Worm (Caenorhabditis elegans) whole organism, L4 larva: Measurements from ENCODE around the gene fust-1.
A peak's percentile ranks its signal among the peaks of the same experiment; 100 is the strongest.

Experiments used
- D1046.2 ChIP-seq: fragments of 200-800 bp; sonication (Bioruptor generic); IDR thresholded peaks from 2 replicates; pipeline ENCODE4 v1.3.6; 2022; ENCODE audit warnings: missing genetic modification characterization, missing compliant biosample characterization
- F37D6.2 ChIP-seq: sonication (generic microtip); optimal IDR thresholded peaks from 2 replicates; lab custom pipeline; 2016; ENCODE audit warnings: mild to moderate bottlenecking, missing genetic modification characterization, missing compliant biosample characterization
- F49E8.2 ChIP-seq: sonication (generic microtip); optimal IDR thresholded peaks from 2 replicates; lab custom pipeline; 2016; ENCODE audit warnings: missing compliant biosample characterization, mild to moderate bottlenecking, missing genetic modification characterization, borderline replicate concordance
- R02D3.7 ChIP-seq: fragments of 150-350 bp; sonication (generic microtip); optimal IDR thresholded peaks from 3 replicates; lab custom pipeline; 2014; ENCODE audit warnings: missing biosample characterization, missing genetic modification characterization
- Y105C5A.15 ChIP-seq: fragments of 200-800 bp; sonication (Bioruptor generic); IDR thresholded peaks from 2 replicates; pipeline ENCODE4 v1.3.6; 2022; ENCODE audit warnings: missing genetic modification characterization, missing compliant biosample characterization
- Y5F2A.4 ChIP-seq: fragments of 200-800 bp; sonication (Bioruptor generic); optimal IDR thresholded peaks from 2 replicates; lab custom pipeline; 2018; ENCODE audit warnings: mild to moderate bottlenecking, missing genetic modification characterization, missing compliant biosample characterization
- ZK337.2 ChIP-seq: fragments of 200-800 bp; sonication (Bioruptor generic); IDR thresholded peaks from 2 replicates; pipeline ENCODE4 v1.3.6; 2022; ENCODE audit warnings: missing genetic modification reagents, missing genetic modification characterization, missing compliant biosample characterization
- ZK546.5 ChIP-seq, 2 experiments: sonication (generic microtip); optimal IDR thresholded peaks; 2 replicates each; lab custom pipeline; 2017; ENCODE audit warnings: missing biosample characterization in 2 of 2, missing genetic modification characterization in 2 of 2
- aly-2 ChIP-seq: sonication (generic microtip); optimal IDR thresholded peaks from 2 replicates; lab custom pipeline; 2018; ENCODE audit warnings: missing biosample characterization, missing genetic modification characterization
- arid-1 ChIP-seq: fragments of 200-800 bp; sonication (Bioruptor generic); conservative IDR thresholded peaks from 2 replicates; pipeline ENCODE4 v1.3.6; 2022; ENCODE audit warnings: missing genetic modification reagents, missing genetic modification characterization, missing compliant biosample characterization
- attf-4 ChIP-seq: sonication (generic microtip); optimal IDR thresholded peaks from 3 replicates; lab custom pipeline; 2017; ENCODE audit warnings: missing biosample characterization, missing genetic modification characterization
- ceh-20 ChIP-seq: fragments of 200-800 bp; sonication (Bioruptor generic); IDR thresholded peaks from 2 replicates; pipeline ENCODE4 v1.3.6; 2022; ENCODE audit warnings: missing genetic modification reagents, missing genetic modification characterization, missing compliant biosample characterization
- ceh-28 ChIP-seq: fragments of 150-350 bp; optimal IDR thresholded peaks from 2 replicates; lab custom pipeline; 2014; ENCODE audit warnings: missing biosample characterization, missing genetic modification reagents, missing genetic modification characterization
- ceh-82 ChIP-seq: sonication (generic microtip); optimal IDR thresholded peaks from 2 replicates; lab custom pipeline; 2017; ENCODE audit warnings: missing biosample characterization, missing genetic modification characterization
- ces-1 ChIP-seq: fragments of 150-350 bp; sonication (generic microtip); optimal IDR thresholded peaks from 4 replicates; lab custom pipeline; 2014; ENCODE audit warnings: missing biosample characterization, missing genetic modification reagents, missing genetic modification characterization
- daf-16 ChIP-seq, 3 experiments: sonication (generic microtip); optimal IDR thresholded peaks; 2 replicates each; lab custom pipeline; 2016 to 2017; ENCODE audit warnings: missing genetic modification characterization in 3 of 3, missing genetic modification reagents in 3 of 3, mild to moderate bottlenecking in 2 of 3, missing compliant biosample characterization in 2 of 3, missing biosample characterization in 1 of 3, moderate library complexity in 1 of 3
- dmd-6 ChIP-seq: fragments of 200-800 bp; sonication (Bioruptor generic); IDR thresholded peaks from 2 replicates; pipeline ENCODE4 v1.3.6; 2022; ENCODE audit warnings: missing genetic modification reagents, missing genetic modification characterization, missing compliant biosample characterization
- dmd-8 ChIP-seq: fragments of 200-800 bp; sonication (Bioruptor generic); IDR thresholded peaks from 2 replicates; pipeline ENCODE4 v1.3.6; 2022; ENCODE audit warnings: missing genetic modification characterization, missing compliant biosample characterization
- dpl-1 ChIP-seq: fragments of 150-350 bp; optimal IDR thresholded peaks from 2 replicates; lab custom pipeline; 2014; ENCODE audit warnings: missing biosample characterization, missing genetic modification reagents, missing genetic modification characterization
- duxl-1 ChIP-seq: sonication (generic microtip); optimal IDR thresholded peaks from 2 replicates; lab custom pipeline; 2016; ENCODE audit warnings: mild to moderate bottlenecking, missing genetic modification characterization, moderate library complexity, missing compliant biosample characterization; ENCODE audit not compliant: poor library complexity
- dve-1 ChIP-seq: sonication (generic microtip); optimal IDR thresholded peaks from 2 replicates; lab custom pipeline; 2017; ENCODE audit warnings: antibody characterized with exemption, mild to moderate bottlenecking, missing genetic modification characterization, missing compliant biosample characterization; ENCODE audit not compliant: insufficient read depth
- egl-27 ChIP-seq: sonication (generic microtip); optimal IDR thresholded peaks from 3 replicates; lab custom pipeline; 2017; ENCODE audit warnings: missing biosample characterization, missing genetic modification reagents, missing genetic modification characterization
- egl-43 ChIP-seq: fragments of 200-800 bp; sonication (Bioruptor generic); IDR thresholded peaks from 2 replicates; pipeline ENCODE4 v1.3.6; 2022; ENCODE audit warnings: missing genetic modification reagents, missing genetic modification characterization, missing compliant biosample characterization
- gei-8 ChIP-seq: fragments of 200-800 bp; sonication (Bioruptor generic); optimal IDR thresholded peaks from 2 replicates; lab custom pipeline; 2018; ENCODE audit warnings: mild to moderate bottlenecking, missing genetic modification characterization, missing compliant biosample characterization
- hlh-11 ChIP-seq: fragments of 200-800 bp; sonication (Bioruptor generic); optimal IDR thresholded peaks from 2 replicates; lab custom pipeline; 2018; ENCODE audit warnings: mild to moderate bottlenecking, missing genetic modification characterization, missing compliant biosample characterization
- hmg-1.1 ChIP-seq: fragments of 200-800 bp; sonication (Bioruptor generic); IDR thresholded peaks from 2 replicates; pipeline ENCODE4 v1.3.6; 2022; ENCODE audit warnings: missing genetic modification reagents, missing genetic modification characterization, missing compliant biosample characterization
- lin-15B ChIP-seq: fragments of 150-350 bp; sonication (generic microtip); optimal IDR thresholded peaks from 3 replicates; lab custom pipeline; 2014; ENCODE audit warnings: missing biosample characterization, missing genetic modification characterization
- lin-38 ChIP-seq: fragments of 200-800 bp; sonication (Bioruptor generic); IDR thresholded peaks from 2 replicates; pipeline ENCODE4 v1.3.6; 2022; ENCODE audit warnings: missing genetic modification reagents, missing genetic modification characterization, missing compliant biosample characterization
- lir-3 ChIP-seq: sonication (generic microtip); optimal IDR thresholded peaks from 2 replicates; lab custom pipeline; 2016; ENCODE audit warnings: mild to moderate bottlenecking, missing genetic modification characterization, missing compliant biosample characterization
- madf-5 ChIP-seq, 2 experiments: fragments of 200-800 bp; sonication (Bioruptor generic); IDR thresholded peaks; 2 replicates each; pipeline ENCODE4 v1.3.6; 2022; ENCODE audit warnings: missing compliant biosample characterization in 2 of 2, missing genetic modification characterization in 2 of 2
- mes-2 ChIP-seq: sonication (generic microtip); optimal IDR thresholded peaks from 2 replicates; lab custom pipeline; 2016; ENCODE audit warnings: missing genotype, mild to moderate bottlenecking, missing genetic modification characterization, missing compliant biosample characterization; ENCODE audit not compliant: poor library complexity, severe bottlenecking
- nhr-28 ChIP-seq: fragments of 150-350 bp; optimal IDR thresholded peaks from 2 replicates; lab custom pipeline; 2014; ENCODE audit warnings: missing biosample characterization, missing genetic modification characterization
- nhr-41 ChIP-seq: fragments of 200-800 bp; sonication (Bioruptor generic); IDR thresholded peaks from 2 replicates; pipeline ENCODE4 v1.3.6; 2022; ENCODE audit warnings: missing genetic modification reagents, missing genetic modification characterization, missing compliant biosample characterization
- nhr-48 ChIP-seq: sonication (generic microtip); optimal IDR thresholded peaks from 2 replicates; lab custom pipeline; 2016; ENCODE audit warnings: mild to moderate bottlenecking, missing genetic modification characterization, missing compliant biosample characterization
- nhr-6 ChIP-seq: fragments of 150-350 bp; optimal IDR thresholded peaks from 2 replicates; lab custom pipeline; 2014; ENCODE audit warnings: missing biosample characterization, missing genetic modification characterization
- nhr-77 ChIP-seq: fragments of 150-350 bp; optimal IDR thresholded peaks from 2 replicates; lab custom pipeline; 2014; ENCODE audit warnings: missing biosample characterization, missing genetic modification characterization
- php-3 ChIP-seq: fragments of 200-800 bp; sonication (Bioruptor generic); IDR thresholded peaks from 2 replicates; pipeline ENCODE4 v1.3.6; 2022; ENCODE audit warnings: missing genetic modification reagents, missing genetic modification characterization, missing compliant biosample characterization
- rbr-2 ChIP-seq: sonication (generic microtip); optimal IDR thresholded peaks from 2 replicates; lab custom pipeline; 2016; ENCODE audit warnings: missing genotype, missing genetic modification characterization, missing compliant biosample characterization
- sdz-12 ChIP-seq: fragments of 200-800 bp; sonication (Bioruptor generic); optimal IDR thresholded peaks from 2 replicates; lab custom pipeline; 2018; ENCODE audit warnings: mild to moderate bottlenecking, missing genetic modification characterization, missing compliant biosample characterization
- set-16 ChIP-seq: fragments of 200-800 bp; sonication (Bioruptor generic); IDR thresholded peaks from 2 replicates; pipeline ENCODE4 v1.3.6; 2022; ENCODE audit warnings: missing genetic modification reagents, missing genetic modification characterization, missing compliant biosample characterization
- snpc-4 ChIP-seq: fragments of 150-350 bp; optimal IDR thresholded peaks from 2 replicates; lab custom pipeline; 2014; ENCODE audit warnings: missing biosample characterization, missing genetic modification characterization
- spr-1 ChIP-seq: sonication (generic microtip); optimal IDR thresholded peaks from 2 replicates; lab custom pipeline; 2016; ENCODE audit warnings: mild to moderate bottlenecking, missing genetic modification characterization, missing compliant biosample characterization
- spr-3 ChIP-seq: fragments of 200-800 bp; sonication (Bioruptor generic); optimal IDR thresholded peaks from 2 replicates; lab custom pipeline; 2018; ENCODE audit warnings: mild to moderate bottlenecking, missing genetic modification characterization, missing compliant biosample characterization
- tra-1 ChIP-seq: fragments of 200-800 bp; sonication (Bioruptor generic); IDR thresholded peaks from 2 replicates; pipeline ENCODE4 v1.3.6; 2022; ENCODE audit warnings: missing genetic modification reagents, missing genetic modification characterization, missing compliant biosample characterization
- unc-130 ChIP-seq: sonication (generic microtip); optimal IDR thresholded peaks from 2 replicates; lab custom pipeline; 2016; ENCODE audit warnings: missing genetic modification reagents, missing genetic modification characterization, missing compliant biosample characterization
- unc-39 ChIP-seq: sonication (generic microtip); optimal IDR thresholded peaks from 2 replicates; lab custom pipeline; 2017; ENCODE audit warnings: missing biosample characterization, missing genetic modification characterization
- zfp-2 ChIP-seq: sonication (generic microtip); optimal IDR thresholded peaks from 2 replicates; lab custom pipeline; 2016; ENCODE audit warnings: mild to moderate bottlenecking, missing genetic modification characterization, missing compliant biosample characterization
- zip-2 ChIP-seq: fragments of 150-350 bp; optimal IDR thresholded peaks from 2 replicates; lab custom pipeline; 2014; ENCODE audit warnings: missing biosample characterization, missing genetic modification characterization
- ztf-7 ChIP-seq: fragments of 150-350 bp; optimal IDR thresholded peaks from 2 replicates; lab custom pipeline; 2014; ENCODE audit warnings: missing biosample characterization, missing genetic modification characterization

The fust-1 gene

DNA sequence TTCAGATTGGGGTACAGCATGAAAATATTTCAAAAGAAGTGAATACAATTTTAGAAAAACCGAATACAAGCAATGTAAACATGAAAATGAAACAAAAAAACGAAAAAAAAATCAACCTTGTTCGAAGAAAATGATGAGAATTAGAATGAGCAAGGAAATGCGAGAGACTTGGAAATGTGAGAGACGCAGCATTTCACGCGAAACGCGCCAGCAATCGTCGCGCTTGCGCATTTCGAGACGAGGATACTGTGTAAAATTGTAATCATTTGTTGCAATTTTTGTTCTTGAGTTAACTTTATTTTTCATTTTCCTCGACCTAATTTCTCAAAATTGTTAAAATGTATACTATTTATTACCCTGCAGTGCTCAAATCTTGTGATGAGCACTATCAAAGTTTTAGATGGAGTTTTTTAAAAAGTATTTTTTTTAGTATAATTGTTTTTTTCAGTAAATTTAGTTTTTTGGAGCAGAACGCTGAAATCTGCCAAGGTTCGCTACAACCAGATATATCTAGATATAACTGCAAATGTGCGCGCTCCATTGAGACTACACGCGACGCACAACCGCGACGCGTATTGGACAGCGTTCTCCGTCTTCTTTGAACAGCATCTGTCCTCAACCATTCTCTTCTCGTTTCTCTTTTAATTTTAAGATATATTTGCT, at the start of gene fust-1:
Gene fust-1, plus strand, starts transcription at position 613 of the 663 bp plus-strand sequence.
- peak; percentile 84 for TF ChIP-seq ztf-7
- no peak for TF ChIP-seq ceh-82 (tag; lab: Kevin White, UChicago)
- TF ChIP-seq hlh-11 (tag; lab: Kevin White, UChicago), result peak; percentile 95
- TF ChIP-seq daf-16 (GFP tag; optimal IDR thresholded peaks at IDR 0.05; lab: Kevin White, UChicago), result peak in 1 of 2 experiments; percentile 89
- peak; percentile 67 for TF ChIP-seq daf-16 (tag; optimal IDR thresholded peaks at IDR 0.05; lab: Kevin White, UChicago)
- peak; percentile 65 for TF ChIP-seq gei-8
- peak; percentile 44 for TF ChIP-seq unc-130 (GFP tag; lab: Kevin White, UChicago)
- TF ChIP-seq aly-2 (tag; lab: Kevin White, UChicago), result no peak
- TF ChIP-seq lin-38 (GFP tag; lab: Robert Waterston, UW), result peak; percentile 96
- TF ChIP-seq hmg-1.1 (GFP tag; lab: Robert Waterston, UW), result peak; percentile 94
- TF ChIP-seq unc-39, result no peak
- TF ChIP-seq egl-27 (tag; lab: Kevin White, UChicago), result no peak
- TF ChIP-seq ZK546.5 (tag; optimal IDR thresholded peaks at IDR 0.05; lab: Kevin White, UChicago), result peak in 1 of 2 experiments; percentile 64
- TF ChIP-seq F49E8.2 (tag; lab: Kevin White, UChicago), result peak; percentile 90
- peak; percentile 74; the same call in 1 of the 2 replicates for TF ChIP-seq D1046.2
- no peak for TF ChIP-seq sdz-12 (GFP tag; lab: Kevin White, UChicago)
- TF ChIP-seq madf-5 (GFP tag; IDR thresholded peaks at IDR 0.05; lab: Robert Waterston, UW), result no peak
- peak; percentile 85 for TF ChIP-seq nhr-6 (tag; lab: Kevin White, UChicago)
- peak; percentile 76 for TF ChIP-seq zip-2 (tag; lab: Kevin White, UChicago)
- peak; percentile 97 for TF ChIP-seq dve-1 (tag; lab: Kevin White, UChicago)
- TF ChIP-seq F37D6.2 (tag; lab: Kevin White, UChicago), result peak; percentile 86
- TF ChIP-seq egl-43 (GFP tag; lab: Robert Waterston, UW), result peak; percentile 88
- TF ChIP-seq dpl-1 (GFP tag; lab: Kevin White, UChicago), result peak; percentile 90
- TF ChIP-seq nhr-77 (tag; lab: Kevin White, UChicago), result peak; percentile 85
- peak; percentile 93 for TF ChIP-seq spr-1 (tag; lab: Kevin White, UChicago)
- TF ChIP-seq tra-1 (GFP tag; lab: Robert Waterston, UW), result peak; percentile 91
- no peak for TF ChIP-seq R02D3.7
- TF ChIP-seq duxl-1 (tag; lab: Kevin White, UChicago), result peak; percentile 92
- TF ChIP-seq attf-4 (tag; lab: Kevin White, UChicago), result no peak
- TF ChIP-seq spr-3 (GFP tag; lab: Kevin White, UChicago), result peak; percentile 81
- peak; percentile 96 for TF ChIP-seq rbr-2
- TF ChIP-seq dmd-8 (GFP tag; lab: Robert Waterston, UW), result no peak
- no peak; the same call in 1 of the 2 replicates for TF ChIP-seq set-16
- TF ChIP-seq dmd-6, result peak; percentile 95
- no peak for TF ChIP-seq snpc-4 (tag; lab: Kevin White, UChicago)
- TF ChIP-seq ZK337.2 (GFP tag; lab: Robert Waterston, UW), result no peak; the same call in 1 of the 2 replicates
- TF ChIP-seq zfp-2, result peak; percentile 65
- peak; percentile 90 for TF ChIP-seq nhr-48 (tag; lab: Kevin White, UChicago)
- TF ChIP-seq ceh-28 (tag; lab: Kevin White, UChicago), result no peak
- TF ChIP-seq mes-2 (tag; lab: Kevin White, UChicago), result peak; percentile 96
- peak; percentile 21 for TF ChIP-seq Y5F2A.4 (GFP tag; lab: Kevin White, UChicago)
- TF ChIP-seq ces-1 (GFP tag; lab: Kevin White, UChicago), result peak; percentile 59
- TF ChIP-seq nhr-41 (GFP tag; lab: Robert Waterston, UW), result peak; percentile 61; the same call in 1 of the 2 replicates
- TF ChIP-seq Y105C5A.15 (GFP tag; lab: Robert Waterston, UW), result no peak
- peak; percentile 96 for TF ChIP-seq arid-1
- peak; percentile 94 for TF ChIP-seq ceh-20 (GFP tag; lab: Robert Waterston, UW)
- peak; percentile 86 for TF ChIP-seq php-3
- TF ChIP-seq nhr-28 (tag; lab: Kevin White, UChicago), result peak; percentile 87
- peak; percentile 63 for TF ChIP-seq lin-15B (tag; lab: Kevin White, UChicago)
- peak; percentile 38 for TF ChIP-seq lir-3
